Fruit fly (Drosophila melanogaster) whole organism, embryonic: ENCODE measurements around the gene Datp.
A peak's percentile ranks its signal among the peaks of the same experiment; 100 is the strongest.

Experiments used
- Atf6 ChIP-seq: fragments of 200-800 bp; sonication (Bioruptor generic); IDR thresholded peaks from 2 replicates; pipeline ENCODE4 v1.3.6; 2022; ENCODE audit warnings: missing biosample characterization, missing genetic modification characterization
- CG10462 ChIP-seq: fragments of 200-800 bp; sonication (Bioruptor generic); optimal IDR thresholded peaks from 2 replicates; lab custom pipeline; 2016; ENCODE audit warnings: missing biosample characterization, missing genetic modification characterization
- CG10543 ChIP-seq: fragments of 200-800 bp; sonication (Bioruptor generic); optimal IDR thresholded peaks from 3 replicates; lab custom pipeline; 2017; ENCODE audit warnings: missing biosample characterization, mild to moderate bottlenecking, missing genetic modification characterization, moderate library complexity
- CG11398 ChIP-seq: fragments of 200-800 bp; sonication (Bioruptor generic); optimal IDR thresholded peaks from 2 replicates; lab custom pipeline; 2016; ENCODE audit warnings: missing biosample characterization, missing genetic modification characterization
- CG12391 ChIP-seq: fragments of 200-800 bp; sonication (Bioruptor generic); optimal IDR thresholded peaks from 3 replicates; lab custom pipeline; 2018; ENCODE audit warnings: missing biosample characterization, mild to moderate bottlenecking, missing genetic modification characterization, moderate library complexity
- CG13296 ChIP-seq: fragments of 200-800 bp; sonication (Bioruptor generic); optimal IDR thresholded peaks from 3 replicates; lab custom pipeline; 2018; ENCODE audit warnings: missing biosample characterization, mild to moderate bottlenecking, missing genetic modification characterization
- CG13424 ChIP-seq: fragments of 200-800 bp; sonication (Bioruptor generic); optimal IDR thresholded peaks from 2 replicates; lab custom pipeline; 2019; ENCODE audit warnings: missing biosample characterization, mild to moderate bottlenecking, missing genetic modification characterization, moderate library complexity
- CG15269 ChIP-seq: fragments of 200-800 bp; sonication (Bioruptor generic); optimal IDR thresholded peaks from 2 replicates; lab custom pipeline; 2018; ENCODE audit warnings: missing biosample characterization, mild to moderate bottlenecking, missing genetic modification characterization, moderate library complexity
- CG16813 ChIP-seq: fragments of 200-800 bp; sonication (Bioruptor generic); IDR thresholded peaks from 3 replicates; pipeline ENCODE4 v1.3.6; 2022; ENCODE audit warnings: missing biosample characterization, missing genetic modification characterization; ENCODE audit not compliant: partially characterized antibody
- CG17328 ChIP-seq: fragments of 200-800 bp; sonication (Bioruptor generic); IDR thresholded peaks from 2 replicates; pipeline ENCODE4 v1.3.6; 2022; ENCODE audit warnings: missing biosample characterization, missing genetic modification characterization
- CG17385 ChIP-seq: fragments of 200-800 bp; sonication (Bioruptor generic); optimal IDR thresholded peaks from 3 replicates; lab custom pipeline; 2018; ENCODE audit warnings: missing biosample characterization, mild to moderate bottlenecking, missing genetic modification characterization
- CG18599 ChIP-seq: fragments of 200-800 bp; sonication (Bioruptor generic); optimal IDR thresholded peaks from 3 replicates; lab custom pipeline; 2017; ENCODE audit warnings: missing biosample characterization, missing genetic modification characterization, mild to moderate bottlenecking, moderate library complexity, missing genetic modification reagents
- CG2116 ChIP-seq: fragments of 200-800 bp; sonication (Bioruptor generic); optimal IDR thresholded peaks from 3 replicates; lab custom pipeline; 2018; ENCODE audit warnings: missing biosample characterization, mild to moderate bottlenecking, missing genetic modification characterization
- CG2202 ChIP-seq: fragments of 200-800 bp; sonication (Bioruptor generic); optimal IDR thresholded peaks from 2 replicates; lab custom pipeline; 2018; ENCODE audit warnings: missing biosample characterization, mild to moderate bottlenecking, missing genetic modification characterization
- CG2678 ChIP-seq: fragments of 200-800 bp; sonication (Bioruptor generic); optimal IDR thresholded peaks from 3 replicates; lab custom pipeline; 2019; ENCODE audit warnings: missing biosample characterization, mild to moderate bottlenecking, missing genetic modification characterization, moderate library complexity
- CG31365 ChIP-seq: fragments of 200-800 bp; sonication (Bioruptor generic); optimal IDR thresholded peaks from 2 replicates; lab custom pipeline; 2018; ENCODE audit warnings: missing biosample characterization, mild to moderate bottlenecking, missing genetic modification characterization
- CG3163 ChIP-seq: fragments of 200-800 bp; sonication (Bioruptor generic); optimal IDR thresholded peaks from 3 replicates; lab custom pipeline; 2016; ENCODE audit warnings: missing biosample characterization, missing genetic modification characterization
- CG32767 ChIP-seq: fragments of 200-800 bp; sonication (Bioruptor generic); IDR thresholded peaks from 2 replicates; pipeline ENCODE4 v1.3.6; 2022; ENCODE audit warnings: missing biosample characterization, missing genetic modification characterization
- CG3281 ChIP-seq: fragments of 200-800 bp; sonication (Bioruptor generic); optimal IDR thresholded peaks from 3 replicates; lab custom pipeline; 2017; ENCODE audit warnings: missing biosample characterization, mild to moderate bottlenecking, missing genetic modification characterization
- CG34376 ChIP-seq: fragments of 200-800 bp; sonication (Bioruptor generic); optimal IDR thresholded peaks from 2 replicates; lab custom pipeline; 2018; ENCODE audit warnings: missing biosample characterization, mild to moderate bottlenecking, missing genetic modification characterization
- CG3847 ChIP-seq: fragments of 200-800 bp; sonication (Bioruptor generic); IDR thresholded peaks from 2 replicates; pipeline ENCODE4 v1.3.6; 2022; ENCODE audit warnings: missing biosample characterization, missing genetic modification characterization
- CG4360 ChIP-seq: fragments of 200-800 bp; sonication (Bioruptor generic); IDR thresholded peaks from 2 replicates; pipeline ENCODE4 v1.3.6; 2022; ENCODE audit warnings: missing biosample characterization, missing genetic modification characterization
- CG7372 ChIP-seq: fragments of 200-800 bp; sonication (Bioruptor generic); IDR thresholded peaks from 2 replicates; pipeline ENCODE4 v1.3.6; 2022; ENCODE audit warnings: missing biosample characterization, missing genetic modification characterization
- CG7556 ChIP-seq: fragments of 200-800 bp; sonication (Bioruptor generic); optimal IDR thresholded peaks from 2 replicates; lab custom pipeline; 2017; ENCODE audit warnings: missing biosample characterization, mild to moderate bottlenecking, missing genetic modification characterization
- CrebB ChIP-seq: fragments of 200-800 bp; sonication (Bioruptor generic); optimal IDR thresholded peaks from 3 replicates; lab custom pipeline; 2018; ENCODE audit warnings: missing biosample characterization, mild to moderate bottlenecking, missing genetic modification characterization
- Deaf1 ChIP-seq: fragments of 200-800 bp; optimal IDR thresholded peaks from 3 replicates; lab custom pipeline; 2019; ENCODE audit warnings: missing biosample characterization, mild to moderate bottlenecking, missing genetic modification characterization, moderate library complexity
- Doc2 ChIP-seq: fragments of 200-800 bp; sonication (Bioruptor generic); IDR thresholded peaks from 2 replicates; pipeline ENCODE4 v1.3.6; 2022; ENCODE audit warnings: missing biosample characterization, missing genetic modification characterization
- Drgx ChIP-seq: fragments of 200-800 bp; sonication (Bioruptor generic); IDR thresholded peaks from 2 replicates; pipeline ENCODE4 v1.3.6; 2022; ENCODE audit warnings: missing biosample characterization, missing genetic modification characterization
- E2f1 ChIP-seq: fragments of 200-800 bp; sonication (Bioruptor generic); IDR thresholded peaks from 2 replicates; pipeline ENCODE4 v1.3.6; 2022; ENCODE audit warnings: missing biosample characterization, missing genetic modification characterization
- Fer1 ChIP-seq: fragments of 200-800 bp; sonication (Bioruptor generic); optimal IDR thresholded peaks from 2 replicates; lab custom pipeline; 2017; ENCODE audit warnings: missing biosample characterization, mild to moderate bottlenecking, missing genetic modification characterization
- Lim3 ChIP-seq: fragments of 200-800 bp; sonication (Bioruptor generic); IDR thresholded peaks from 2 replicates; pipeline ENCODE4 v1.3.6; 2022; ENCODE audit warnings: missing biosample characterization, missing genetic modification characterization
- Meics ChIP-seq: fragments of 200-800 bp; sonication (Bioruptor generic); optimal IDR thresholded peaks from 2 replicates; lab custom pipeline; 2017; ENCODE audit warnings: missing biosample characterization, mild to moderate bottlenecking, missing genetic modification characterization
- NC2β ChIP-seq: fragments of 200-800 bp; sonication (Bioruptor generic); optimal IDR thresholded peaks from 2 replicates; lab custom pipeline; 2016; ENCODE audit warnings: missing biosample characterization, missing genetic modification characterization
- NFAT ChIP-seq: fragments of 200-800 bp; sonication (Bioruptor generic); IDR thresholded peaks from 2 replicates; pipeline ENCODE4 v1.3.6; 2022; ENCODE audit warnings: missing biosample characterization, missing genetic modification characterization
- NfI ChIP-seq: fragments of 200-800 bp; sonication (Bioruptor generic); optimal IDR thresholded peaks from 3 replicates; lab custom pipeline; 2018; ENCODE audit warnings: missing biosample characterization, mild to moderate bottlenecking, missing genetic modification characterization, moderate library complexity
- Poxn ChIP-seq: fragments of 200-800 bp; sonication (Bioruptor generic); IDR thresholded peaks from 2 replicates; pipeline ENCODE4 v1.3.6; 2022; ENCODE audit warnings: missing biosample characterization, missing genetic modification characterization
- ap ChIP-seq: fragments of 200-800 bp; sonication (Bioruptor generic); IDR thresholded peaks from 2 replicates; pipeline ENCODE4 v1.3.6; 2022; ENCODE audit warnings: missing biosample characterization, missing genetic modification characterization
- cg ChIP-seq: fragments of 200-800 bp; sonication (Bioruptor generic); optimal IDR thresholded peaks from 3 replicates; lab custom pipeline; 2019; ENCODE audit warnings: missing biosample characterization, mild to moderate bottlenecking, missing genetic modification characterization, moderate library complexity
- chinmo ChIP-seq: fragments of 200-800 bp; sonication (Bioruptor generic); IDR thresholded peaks from 4 replicates; pipeline ENCODE4 v1.3.6; 2022; ENCODE audit warnings: missing biosample characterization, missing genetic modification characterization; ENCODE audit not compliant: partially characterized antibody
- cwo ChIP-seq: fragments of 200-800 bp; sonication (Bioruptor generic); optimal IDR thresholded peaks from 3 replicates; lab custom pipeline; 2017; ENCODE audit warnings: missing biosample characterization, missing genetic modification characterization, mild to moderate bottlenecking, moderate library complexity, missing genetic modification reagents
- dmrt99B ChIP-seq: fragments of 200-800 bp; sonication (Bioruptor generic); optimal IDR thresholded peaks from 2 replicates; lab custom pipeline; 2018; ENCODE audit warnings: missing biosample characterization, mild to moderate bottlenecking, missing genetic modification characterization, moderate library complexity
- dysf ChIP-seq: fragments of 200-800 bp; sonication (Bioruptor generic); IDR thresholded peaks from 3 replicates; pipeline ENCODE4 v1.3.6; 2022; ENCODE audit warnings: missing biosample characterization, missing genetic modification characterization
- mirr ChIP-seq: fragments of 200-800 bp; sonication (Bioruptor generic); optimal IDR thresholded peaks from 3 replicates; lab custom pipeline; 2018; ENCODE audit warnings: missing biosample characterization, mild to moderate bottlenecking, missing genetic modification characterization
- nerfin-2 ChIP-seq: fragments of 200-800 bp; sonication (Bioruptor generic); IDR thresholded peaks from 2 replicates; pipeline ENCODE4 v1.3.6; 2022; ENCODE audit warnings: missing biosample characterization, missing genetic modification characterization; ENCODE audit not compliant: partially characterized antibody
- nom ChIP-seq: fragments of 200-800 bp; sonication (Bioruptor generic); optimal IDR thresholded peaks from 2 replicates; lab custom pipeline; 2017; ENCODE audit warnings: missing biosample characterization, missing genetic modification characterization, mild to moderate bottlenecking, moderate library complexity, missing genetic modification reagents
- otp ChIP-seq: fragments of 200-800 bp; sonication (Bioruptor generic); IDR thresholded peaks from 3 replicates; pipeline ENCODE4, ENCODE4 v1.3.6; 2022; ENCODE audit warnings: missing biosample characterization, missing genetic modification characterization
- rib ChIP-seq: fragments of 200-800 bp; sonication (Bioruptor generic); IDR thresholded peaks from 2 replicates; pipeline ENCODE4 v1.3.6; 2022; ENCODE audit warnings: missing biosample characterization, missing genetic modification characterization
- tna ChIP-seq: fragments of 200-800 bp; sonication (Bioruptor generic); IDR thresholded peaks from 2 replicates; pipeline ENCODE4 v1.3.6; 2022; ENCODE audit warnings: missing biosample characterization, missing genetic modification characterization; ENCODE audit not compliant: partially characterized antibody
- wek ChIP-seq: fragments of 200-800 bp; sonication (Bioruptor generic); optimal IDR thresholded peaks from 3 replicates; lab custom pipeline; 2018; ENCODE audit warnings: missing biosample characterization, mild to moderate bottlenecking, missing genetic modification characterization, moderate library complexity

Gene Datp

DNA sequence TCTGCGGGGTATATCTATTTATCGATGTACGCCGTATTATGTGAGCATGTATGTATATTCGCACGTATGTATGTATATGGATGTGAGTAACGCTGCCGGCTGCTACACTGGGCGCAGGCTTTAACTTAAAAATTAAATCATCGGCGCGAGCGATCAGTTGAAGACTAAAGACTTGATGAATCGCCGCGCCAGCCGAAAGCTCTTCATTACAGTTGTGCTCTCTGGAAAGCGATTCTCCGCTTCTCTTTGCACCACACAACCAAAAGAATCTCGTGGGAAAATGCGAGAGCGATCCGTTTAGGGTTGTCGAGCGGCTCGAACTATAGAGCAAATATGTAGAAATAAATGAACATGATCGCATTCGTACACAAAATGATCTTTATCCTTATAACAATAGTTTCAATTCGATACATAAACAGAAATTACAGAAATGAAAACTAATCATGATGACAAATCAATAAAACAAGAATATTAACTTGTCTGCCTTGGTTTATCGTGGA, 30.1 kb downstream of the Datp start, which contains the start of gene CG13124 (continued):
- peak; percentile 86 for TF ChIP-seq CG3163
- TF ChIP-seq Drgx (GFP tag; lab: Robert Waterston, UW): peak; percentile 57
- peak; percentile 80; the same call in 1 of the 4 replicates for TF ChIP-seq chinmo (GFP tag; lab: Robert Waterston, UW)
- no peak for TF ChIP-seq CG2202 (tag; lab: Kevin White, UChicago)
- no peak for TF ChIP-seq E2f1 (GFP tag; lab: Robert Waterston, UW)
- no peak for TF ChIP-seq cwo
- TF ChIP-seq otp (GFP tag; lab: Robert Waterston, UW): no peak
- TF ChIP-seq ap: 0 out of 2 replicates have a peak, but pooled peaks have one; percentile 22
- TF ChIP-seq nerfin-2 (GFP tag; lab: Robert Waterston, UW): no peak
- TF ChIP-seq Fer1: peak; percentile 39
- peak; percentile 58 for TF ChIP-seq CG17385 (GFP tag; lab: Kevin White, UChicago)
- peak; percentile 38; the same call in 1 of the 2 replicates for TF ChIP-seq CG17328 (GFP tag; lab: Robert Waterston, UW)
- no peak for TF ChIP-seq CG16813 (GFP tag; lab: Robert Waterston, UW)
- peak; percentile 54 for TF ChIP-seq Meics (GFP tag; lab: Kevin White, UChicago)
- no peak for TF ChIP-seq Lim3
- TF ChIP-seq Atf6 (GFP tag; lab: Robert Waterston, UW): peak; percentile 59
- peak; percentile 44 for TF ChIP-seq CrebB
- peak; percentile 40 for TF ChIP-seq CG31365 (tag; lab: Kevin White, UChicago)
- TF ChIP-seq Poxn (GFP tag; lab: Robert Waterston, UW): no peak
- 0 out of 2 replicates have a peak, but pooled peaks have one; percentile 8 for TF ChIP-seq tna
- TF ChIP-seq CG2116 (GFP tag; lab: Kevin White, UChicago): no peak
- peak; percentile 7 for TF ChIP-seq NC2β
- peak; percentile 44 for TF ChIP-seq CG15269 (tag; lab: Kevin White, UChicago)
- peak; percentile 40 for TF ChIP-seq CG13424
- TF ChIP-seq NFAT (GFP tag; lab: Robert Waterston, UW): peak; percentile 25; the same call in 1 of the 2 replicates
- peak; percentile 11 for TF ChIP-seq dmrt99B (tag; lab: Kevin White, UChicago)
- TF ChIP-seq CG34376 (GFP tag; lab: Kevin White, UChicago): peak; percentile 62
- TF ChIP-seq CG13296 (GFP tag; lab: Kevin White, UChicago): peak; percentile 3
- peak; percentile 46 for TF ChIP-seq cg (GFP tag; lab: Kevin White, UChicago)
- no peak for TF ChIP-seq CG4360 (GFP tag; lab: Robert Waterston, UW)
- peak; percentile 43; the same call in 2 of the 3 replicates for TF ChIP-seq dysf (GFP tag; lab: Robert Waterston, UW)
- peak; percentile 34 for TF ChIP-seq Deaf1 (tag; lab: Kevin White, UChicago)
- TF ChIP-seq CG10543 (GFP tag; lab: Kevin White, UChicago): peak; percentile 61
- TF ChIP-seq CG7556: no peak
- peak; percentile 56; the same call in 1 of the 2 replicates for TF ChIP-seq rib
- TF ChIP-seq wek (GFP tag; lab: Kevin White, UChicago): peak; percentile 21
- peak; percentile 43 for TF ChIP-seq CG18599 (GFP tag; lab: Kevin White, UChicago)
- peak; percentile 5 for TF ChIP-seq CG12391 (tag; lab: Kevin White, UChicago)
- TF ChIP-seq Doc2 (GFP tag; lab: Robert Waterston, UW): no peak
- TF ChIP-seq CG11398 (GFP tag; lab: Kevin White, UChicago): no peak
- TF ChIP-seq NfI: peak; percentile 32
- TF ChIP-seq CG32767 (GFP tag; lab: Robert Waterston, UW): 0 out of 2 replicates have a peak, but pooled peaks have one; percentile 14
- TF ChIP-seq CG3281: peak; percentile 13
- peak; percentile 61 for TF ChIP-seq nom (GFP tag; lab: Kevin White, UChicago)
- 0 out of 2 replicates have a peak, but pooled peaks have one; percentile 26 for TF ChIP-seq CG7372
- TF ChIP-seq CG2678: peak; percentile 43
- peak; percentile 57 for TF ChIP-seq mirr (GFP tag; lab: Kevin White, UChicago)
- TF ChIP-seq CG10462 (GFP tag; lab: Kevin White, UChicago): no peak
- TF ChIP-seq CG3847 (GFP tag; lab: Robert Waterston, UW): 0 out of 2 replicates have a peak, but pooled peaks have one; percentile 7
